Fruit fly (Drosophila melanogaster) whole organism, embryonic: ENCODE results near the gene CaMKII.

Experiments used
- BEAF-32 ChIP-seq: fragments of 200-800 bp; sonication (Bioruptor generic); optimal IDR thresholded peaks from 3 replicates; lab custom pipeline; 2017; ENCODE audit warnings: missing biosample characterization, missing genetic modification characterization, mild to moderate bottlenecking, moderate library complexity, missing genetic modification reagents
- CG10147 ChIP-seq: fragments of 200-800 bp; sonication (Bioruptor generic); optimal IDR thresholded peaks from 2 replicates; lab custom pipeline; 2019; ENCODE audit warnings: missing biosample characterization, mild to moderate bottlenecking, missing genetic modification characterization, moderate library complexity
- CG10979 ChIP-seq: fragments of 200-800 bp; sonication (Bioruptor generic); optimal IDR thresholded peaks from 2 replicates; lab custom pipeline; 2018; ENCODE audit warnings: missing biosample characterization, mild to moderate bottlenecking, missing genetic modification characterization, moderate library complexity
- CG11723 ChIP-seq: fragments of 200-800 bp; sonication (Bioruptor generic); optimal IDR thresholded peaks from 2 replicates; lab custom pipeline; 2017; ENCODE audit warnings: missing biosample characterization, mild to moderate bottlenecking, missing genetic modification characterization
- CG12236 ChIP-seq: fragments of 200-800 bp; sonication (Bioruptor generic); optimal IDR thresholded peaks from 2 replicates; lab custom pipeline; 2016; ENCODE audit warnings: missing biosample characterization, missing genetic modification characterization
- CG12391 ChIP-seq: fragments of 200-800 bp; sonication (Bioruptor generic); optimal IDR thresholded peaks from 3 replicates; lab custom pipeline; 2018; ENCODE audit warnings: missing biosample characterization, mild to moderate bottlenecking, missing genetic modification characterization, moderate library complexity
- CG13894 ChIP-seq: fragments of 200-800 bp; sonication (Bioruptor generic); optimal IDR thresholded peaks from 3 replicates; lab custom pipeline; 2018; ENCODE audit warnings: missing biosample characterization, mild to moderate bottlenecking, missing genetic modification characterization, moderate library complexity
- CG15073 ChIP-seq: fragments of 200-800 bp; sonication (Bioruptor generic); optimal IDR thresholded peaks from 2 replicates; lab custom pipeline; 2016; ENCODE audit warnings: missing biosample characterization, missing genetic modification characterization
- CG15479 ChIP-seq: fragments of 200-800 bp; sonication (Bioruptor generic); optimal IDR thresholded peaks from 3 replicates; lab custom pipeline; 2019; ENCODE audit warnings: missing biosample characterization, mild to moderate bottlenecking, missing genetic modification characterization, moderate library complexity
- CG15601 ChIP-seq: fragments of 200-800 bp; sonication (Bioruptor generic); optimal IDR thresholded peaks from 3 replicates; lab custom pipeline; 2019; ENCODE audit warnings: missing biosample characterization, mild to moderate bottlenecking, missing genetic modification characterization, moderate library complexity
- CG1647 ChIP-seq: fragments of 200-800 bp; sonication (Bioruptor generic); optimal IDR thresholded peaks from 3 replicates; lab custom pipeline; 2016; ENCODE audit warnings: missing biosample characterization, missing genetic modification characterization
- CG16815 ChIP-seq: fragments of 200-800 bp; sonication (Bioruptor generic); optimal IDR thresholded peaks from 3 replicates; lab custom pipeline; 2017; ENCODE audit warnings: missing biosample characterization, mild to moderate bottlenecking, missing genetic modification characterization
- CG17361 ChIP-seq: fragments of 200-800 bp; sonication (Bioruptor generic); IDR thresholded peaks from 3 replicates; pipeline ENCODE4 v1.3.6; 2022; ENCODE audit warnings: missing biosample characterization, missing genetic modification characterization
- CG17385 ChIP-seq: fragments of 200-800 bp; sonication (Bioruptor generic); optimal IDR thresholded peaks from 3 replicates; lab custom pipeline; 2018; ENCODE audit warnings: missing biosample characterization, mild to moderate bottlenecking, missing genetic modification characterization
- CG17829 ChIP-seq: fragments of 200-800 bp; optimal IDR thresholded peaks from 2 replicates; lab custom pipeline; 2019; ENCODE audit warnings: missing biosample characterization, mild to moderate bottlenecking, missing genetic modification characterization, moderate library complexity
- CG18764 ChIP-seq: fragments of 200-800 bp; sonication (Bioruptor generic); optimal IDR thresholded peaks from 3 replicates; lab custom pipeline; 2016; ENCODE audit warnings: missing biosample characterization, missing genetic modification characterization
- CG2678 ChIP-seq: fragments of 200-800 bp; sonication (Bioruptor generic); optimal IDR thresholded peaks from 3 replicates; lab custom pipeline; 2019; ENCODE audit warnings: missing biosample characterization, mild to moderate bottlenecking, missing genetic modification characterization, moderate library complexity
- CG30020 ChIP-seq: fragments of 200-800 bp; optimal IDR thresholded peaks from 2 replicates; lab custom pipeline; 2019; ENCODE audit warnings: missing biosample characterization, mild to moderate bottlenecking, missing genetic modification characterization, moderate library complexity
- CG4360 ChIP-seq: fragments of 200-800 bp; sonication (Bioruptor generic); IDR thresholded peaks from 2 replicates; pipeline ENCODE4 v1.3.6; 2022; ENCODE audit warnings: missing biosample characterization, missing genetic modification characterization
- CG7745 ChIP-seq: fragments of 200-800 bp; sonication (Bioruptor generic); optimal IDR thresholded peaks from 2 replicates; lab custom pipeline; 2018; ENCODE audit warnings: missing biosample characterization, mild to moderate bottlenecking, missing genetic modification characterization, moderate library complexity
- CG8290 ChIP-seq, 3 experiments: fragments of 200-800 bp; sonication (Bioruptor generic); optimal IDR thresholded peaks; 2 replicates each; lab custom pipeline; 2016 to 2019; ENCODE audit warnings: missing biosample characterization in 3 of 3, missing genetic modification characterization in 3 of 3, mild to moderate bottlenecking in 2 of 3, moderate library complexity in 1 of 3
- Deaf1 ChIP-seq: fragments of 200-800 bp; optimal IDR thresholded peaks from 3 replicates; lab custom pipeline; 2019; ENCODE audit warnings: missing biosample characterization, mild to moderate bottlenecking, missing genetic modification characterization, moderate library complexity
- Doc3 ChIP-seq: fragments of 200-800 bp; sonication (Bioruptor generic); IDR thresholded peaks from 3 replicates; pipeline ENCODE4 v1.3.6; 2022; ENCODE audit warnings: missing biosample characterization, missing genetic modification characterization; ENCODE audit not compliant: partially characterized antibody
- E2f2 ChIP-seq: fragments of 200-800 bp; sonication (Bioruptor generic); IDR thresholded peaks from 2 replicates; pipeline ENCODE4 v1.3.6; 2022; ENCODE audit warnings: missing biosample characterization, missing genetic modification characterization
- H15 ChIP-seq: fragments of 200-800 bp; sonication (Bioruptor generic); IDR thresholded peaks from 3 replicates; pipeline ENCODE4 v1.3.6; 2022; ENCODE audit warnings: missing biosample characterization, missing genetic modification characterization
- Lhr ChIP-seq: fragments of 200-800 bp; sonication (Bioruptor generic); optimal IDR thresholded peaks from 3 replicates; lab custom pipeline; 2017; ENCODE audit warnings: mild to moderate bottlenecking, missing biosample characterization, missing genetic modification reagents, missing genetic modification characterization
- NC2α ChIP-seq: fragments of 200-800 bp; sonication (Bioruptor generic); optimal IDR thresholded peaks from 2 replicates; lab custom pipeline; 2016; ENCODE audit warnings: missing biosample characterization, missing genetic modification characterization
- Pdp1 ChIP-seq, 2 experiments: fragments of 200-800 bp; sonication (Bioruptor generic); optimal IDR thresholded peaks; 3 replicates each; lab custom pipeline; 2016; ENCODE audit warnings: missing biosample characterization in 2 of 2, missing genetic modification characterization in 2 of 2, mild to moderate bottlenecking in 1 of 2, moderate library complexity in 1 of 2
- Sry-δ ChIP-seq: fragments of 200-800 bp; sonication (Bioruptor generic); optimal IDR thresholded peaks from 2 replicates; lab custom pipeline; 2016; ENCODE audit warnings: missing biosample characterization, missing genetic modification characterization
- Xbp1 ChIP-seq: fragments of 200-800 bp; sonication (Bioruptor generic); optimal IDR thresholded peaks from 3 replicates; lab custom pipeline; 2016; ENCODE audit warnings: missing biosample characterization, mild to moderate bottlenecking, missing genetic modification characterization
- Xrp1 ChIP-seq: fragments of 200-800 bp; sonication (Bioruptor generic); IDR thresholded peaks from 2 replicates; pipeline ENCODE4 v1.3.6; 2022; ENCODE audit warnings: missing biosample characterization, missing genetic modification characterization
- ap ChIP-seq: fragments of 200-800 bp; sonication (Bioruptor generic); IDR thresholded peaks from 2 replicates; pipeline ENCODE4 v1.3.6; 2022; ENCODE audit warnings: missing biosample characterization, missing genetic modification characterization
- crc ChIP-seq: fragments of 200-800 bp; sonication (Bioruptor generic); optimal IDR thresholded peaks from 2 replicates; lab custom pipeline; 2016; ENCODE audit warnings: missing biosample characterization, missing genetic modification characterization
- dmrt99B ChIP-seq: fragments of 200-800 bp; sonication (Bioruptor generic); optimal IDR thresholded peaks from 2 replicates; lab custom pipeline; 2018; ENCODE audit warnings: missing biosample characterization, mild to moderate bottlenecking, missing genetic modification characterization, moderate library complexity
- ewg ChIP-seq: fragments of 200-800 bp; sonication (Bioruptor generic); optimal IDR thresholded peaks from 3 replicates; lab custom pipeline; 2017; ENCODE audit warnings: mild to moderate bottlenecking, missing biosample characterization, missing genetic modification reagents, missing genetic modification characterization
- eyg ChIP-seq: fragments of 200-800 bp; sonication (Bioruptor generic); optimal IDR thresholded peaks from 3 replicates; lab custom pipeline; 2016; ENCODE audit warnings: missing biosample characterization, missing genetic modification characterization
- gfzf ChIP-seq: fragments of 200-800 bp; sonication (Bioruptor generic); optimal IDR thresholded peaks from 2 replicates; lab custom pipeline; 2016; ENCODE audit warnings: missing biosample characterization, mild to moderate bottlenecking, missing genetic modification characterization, moderate library complexity
- hth ChIP-seq: fragments of >200 bp; optimal IDR thresholded peaks from 2 replicates; lab custom pipeline; 2017; ENCODE audit warnings: inconsistent platforms
- ind ChIP-seq: fragments of 200-800 bp; sonication (Bioruptor generic); optimal IDR thresholded peaks from 3 replicates; lab custom pipeline; 2016; ENCODE audit warnings: missing biosample characterization, missing genetic modification characterization
- kni ChIP-seq: fragments of 200-800 bp; sonication (Bioruptor generic); optimal IDR thresholded peaks from 3 replicates; lab custom pipeline; 2017; ENCODE audit warnings: mild to moderate bottlenecking, missing biosample characterization, missing genetic modification reagents, missing genetic modification characterization
- lab ChIP-seq: fragments of 200-800 bp; sonication (Bioruptor generic); optimal IDR thresholded peaks from 3 replicates; lab custom pipeline; 2017; ENCODE audit warnings: missing biosample characterization, missing genetic modification characterization, mild to moderate bottlenecking, moderate library complexity, missing genetic modification reagents
- nerfin-1 ChIP-seq: fragments of 200-800 bp; sonication (Bioruptor generic); optimal IDR thresholded peaks from 3 replicates; lab custom pipeline; 2019; ENCODE audit warnings: missing biosample characterization, mild to moderate bottlenecking, missing genetic modification characterization, moderate library complexity
- nmo ChIP-seq: fragments of 200-800 bp; sonication (Bioruptor generic); optimal IDR thresholded peaks from 2 replicates; lab custom pipeline; 2018; ENCODE audit warnings: missing biosample characterization, mild to moderate bottlenecking, missing genetic modification characterization, moderate library complexity
- onecut ChIP-seq: fragments of 200-800 bp; sonication (Bioruptor generic); IDR thresholded peaks from 2 replicates; pipeline ENCODE4 v1.3.6; 2022; ENCODE audit warnings: missing biosample characterization, missing genetic modification characterization
- pho ChIP-seq: fragments of 200-800 bp; sonication (Bioruptor generic); optimal IDR thresholded peaks from 2 replicates; lab custom pipeline; 2016; ENCODE audit warnings: missing biosample characterization, missing genetic modification characterization
- sens ChIP-seq: fragments of 200-800 bp; sonication (Bioruptor generic); peaks from one replicate; lab custom pipeline; 2016; ENCODE audit warnings: missing biosample characterization, missing genetic modification characterization
- slp2 ChIP-seq: fragments of 200-800 bp; sonication (Bioruptor generic); optimal IDR thresholded peaks from 2 replicates; lab custom pipeline; 2016; ENCODE audit warnings: missing biosample characterization, missing genetic modification characterization
- tap ChIP-seq: fragments of 200-800 bp; optimal IDR thresholded peaks from 3 replicates; lab custom pipeline; 2019; ENCODE audit warnings: missing biosample characterization, mild to moderate bottlenecking, missing genetic modification characterization, moderate library complexity

CaMKII gene

dm6 chr4:1062957-1063812 is 9.7 kb upstream of the CaMKII start (continued):
- no peak for TF ChIP-seq CG12236
- no peak for TF ChIP-seq gfzf (GFP tag; lab: Kevin White, UChicago)
- peak; percentile 9 for TF ChIP-seq dmrt99B
- TF ChIP-seq CG15601 (tag; lab: Kevin White, UChicago): no peak
- 0 out of 3 replicates have a peak, but pooled peaks have one; percentile 25 for TF ChIP-seq CG17361 (GFP tag; lab: Robert Waterston, UW)
- TF ChIP-seq Doc3 (GFP tag; lab: Robert Waterston, UW): no peak
- 0 out of 2 replicates have a peak, but pooled peaks have one; percentile 12 for TF ChIP-seq E2f2
- TF ChIP-seq crc (GFP tag; lab: Kevin White, UChicago): no peak
- TF ChIP-seq kni: peak; percentile 15
- TF ChIP-seq hth (lab: Kevin White, UChicago): no peak
- peak; percentile 3 for TF ChIP-seq CG2678
- TF ChIP-seq CG15073: no peak
- no peak for TF ChIP-seq CG1647
- TF ChIP-seq CG10979: no peak
- no peak for TF ChIP-seq CG4360 (GFP tag; lab: Robert Waterston, UW)
- TF ChIP-seq eyg: no peak
- TF ChIP-seq ewg (GFP tag; lab: Kevin White, UChicago): no peak
- TF ChIP-seq tap (tag; lab: Kevin White, UChicago): no peak
- no peak for TF ChIP-seq Xrp1 (GFP tag; lab: Robert Waterston, UW)
- peak; percentile 85 for TF ChIP-seq sens
- peak in 1 of 2 experiments; percentile 0 for TF ChIP-seq Pdp1 (GFP tag; optimal IDR thresholded peaks at IDR 0.05; lab: Kevin White, UChicago)
- TF ChIP-seq CG15479 (GFP tag; lab: Kevin White, UChicago): peak; percentile 46
- no peak for TF ChIP-seq H15 (GFP tag; lab: Robert Waterston, UW)
- TF ChIP-seq CG30020 (tag; lab: Kevin White, UChicago): peak; percentile 79
- no peak for TF ChIP-seq NC2α (GFP tag; lab: Kevin White, UChicago)
- TF ChIP-seq CG17829 (tag; lab: Kevin White, UChicago): no peak
- no peak for TF ChIP-seq onecut (GFP tag; lab: Robert Waterston, UW)
- peak; percentile 45 for TF ChIP-seq nerfin-1 (tag; lab: Kevin White, UChicago)
- peak; percentile 7 for TF ChIP-seq CG17385
- no peak for TF ChIP-seq slp2

- peak; percentile 22 for TF ChIP-seq Xbp1 (GFP tag; lab: Kevin White, UChicago)
- no peak for TF ChIP-seq CG7745
- no peak for TF ChIP-seq pho (GFP tag; lab: Kevin White, UChicago)
- peak; percentile 18; the same call in 1 of the 3 replicates for TF ChIP-seq CG17361 (GFP tag; lab: Robert Waterston, UW)
- TF ChIP-seq CG16815 (GFP tag; lab: Kevin White, UChicago): no peak
- TF ChIP-seq lab: no peak
- no peak for TF ChIP-seq Sry-δ (GFP tag; lab: Kevin White, UChicago)
- peak; percentile 30 for TF ChIP-seq Lhr
- TF ChIP-seq CG13894 (tag; lab: Kevin White, UChicago): no peak
- no peak for TF ChIP-seq CG8290 (GFP tag; optimal IDR thresholded peaks at IDR 0.05; lab: Kevin White, UChicago)
- peak in 1 of 2 experiments; percentile 42 for TF ChIP-seq CG8290 (tag; optimal IDR thresholded peaks at IDR 0.05; lab: Kevin White, UChicago)
- no peak for TF ChIP-seq CG12391 (tag; lab: Kevin White, UChicago)
- TF ChIP-seq BEAF-32: peak; percentile 40
- no peak for TF ChIP-seq ap
- no peak for TF ChIP-seq Deaf1
- TF ChIP-seq CG10147 (GFP tag; lab: Kevin White, UChicago): no peak
- TF ChIP-seq nmo (GFP tag; lab: Kevin White, UChicago): peak; percentile 21
- peak; percentile 75 for TF ChIP-seq CG11723 (GFP tag; lab: Kevin White, UChicago)
- no peak for TF ChIP-seq CG18764
- no peak for TF ChIP-seq ind (GFP tag; lab: Kevin White, UChicago)
Observed at dm6 chr4:1061095-1061432, 7.6 kb upstream of the CaMKII start.
